Fruit fly (Drosophila melanogaster): ENCODE data around the gene CG9692.

CG9692 gene

dm6 chr3L:16749726-16750125, 45.0 kb downstream of the CG9692 start (continued):
- TF ChIP-seq Ptx1 (GFP tag; IDR thresholded peaks at IDR 0.05) (no peak), CG11504 (tag; optimal IDR thresholded peaks at IDR 0.05) (peak; percentile 63), peb (GFP tag; IDR thresholded peaks at IDR 0.05) (no peak), CG17829 (tag; optimal IDR thresholded peaks at IDR 0.05) (peak; percentile 66), CG12391 (tag; optimal IDR thresholded peaks at IDR 0.05) (peak; percentile 20), CG13775 (GFP tag; optimal IDR thresholded peaks at IDR 0.05) (no peak), Xrp1 (GFP tag; IDR thresholded peaks at IDR 0.05) (peak; percentile 69; the same call in 1 of the 2 replicates), croc (GFP tag; conservative IDR thresholded peaks at IDR 0.05) (no peak), CG17385 (GFP tag; optimal IDR thresholded peaks at IDR 0.05) (no peak), CG12071 (GFP tag; optimal IDR thresholded peaks at IDR 0.05) (no peak), CG4617 (GFP tag; optimal IDR thresholded peaks at IDR 0.05; ENCODE audit: borderline replicate concordance) (no peak), D (optimal IDR thresholded peaks at IDR 0.05) (no peak), D (GFP tag; optimal IDR thresholded peaks at IDR 0.05) (peak; percentile 43), fd64A (GFP tag; optimal IDR thresholded peaks at IDR 0.05) (no peak), pb (GFP tag; optimal IDR thresholded peaks at IDR 0.05) (no peak), al (GFP tag; IDR thresholded peaks at IDR 0.05) (no peak), Doc2 (GFP tag; IDR thresholded peaks at IDR 0.05) (no peak), CG17361 (GFP tag; IDR thresholded peaks at IDR 0.05) (peak; percentile 72), sna (GFP tag; IDR thresholded peaks at IDR 0.05; ENCODE audit: partially characterized antibody) (no peak), Opbp (GFP tag; IDR thresholded peaks at IDR 0.05; ENCODE audit: partially characterized antibody) (no peak), CG3407 (GFP tag; optimal IDR thresholded peaks at IDR 0.05) (no peak), CG18619 (GFP tag; optimal IDR thresholded peaks at IDR 0.05) (no peak), CG15696 (tag; optimal IDR thresholded peaks at IDR 0.05) (peak; percentile 54), CG14965 (GFP tag; optimal IDR thresholded peaks at IDR 0.05; ENCODE audit: borderline replicate concordance) (no peak), lola (GFP tag; optimal IDR thresholded peaks at IDR 0.05) (peak in 1 of 3 experiments; percentile 63), Taf1 (GFP tag; IDR thresholded peaks at IDR 0.05) (no peak), eyg (GFP tag; optimal IDR thresholded peaks at IDR 0.05) (no peak), CG9437 (GFP tag; optimal IDR thresholded peaks at IDR 0.05) (no peak), z (GFP tag; IDR thresholded peaks at IDR 0.05) (no peak), Dip3 (GFP tag; optimal IDR thresholded peaks at IDR 0.05) (no peak), Tbp (GFP tag; optimal IDR thresholded peaks at IDR 0.05) (no peak), CG13296 (GFP tag; optimal IDR thresholded peaks at IDR 0.05) (no peak), CG31224 (GFP tag; IDR thresholded peaks at IDR 0.05) (no peak), eve (GFP tag; optimal IDR thresholded peaks at IDR 0.05) (no peak), dpn (GFP tag; optimal IDR thresholded peaks at IDR 0.05) (no peak), jing (GFP tag; optimal IDR thresholded peaks at IDR 0.05) (no peak), CG17359 (tag; optimal IDR thresholded peaks at IDR 0.05) (peak; percentile 38), en (GFP tag; optimal IDR thresholded peaks at IDR 0.05) (no peak), CG5245 (GFP tag; optimal IDR thresholded peaks at IDR 0.05) (peak; percentile 6), Spps (tag; optimal IDR thresholded peaks at IDR 0.05) (peak; percentile 79), bowl (GFP tag; IDR thresholded peaks at IDR 0.05) (no peak), ken (GFP tag; IDR thresholded peaks at IDR 0.05) (no peak), da (GFP tag; optimal IDR thresholded peaks at IDR 0.05) (no peak), CG2875 (GFP tag; optimal IDR thresholded peaks at IDR 0.05) (peak; percentile 13), CG12659 (GFP tag; optimal IDR thresholded peaks at IDR 0.05) (no peak), cg (GFP tag; optimal IDR thresholded peaks at IDR 0.05) (no peak), CG7839 (tag; optimal IDR thresholded peaks at IDR 0.05) (peak; percentile 55), CG17568 (GFP tag; optimal IDR thresholded peaks at IDR 0.05) (no peak), CG17802 (tag; optimal IDR thresholded peaks at IDR 0.05) (no peak), jigr1 (GFP tag; IDR thresholded peaks at IDR 0.05) (no peak), CG5953 (GFP tag; IDR thresholded peaks at IDR 0.05) (no peak)

Data from whole organism, embryonic.